Fruit fly (Drosophila melanogaster): ENCODE data around the gene P5CS.

DNA sequence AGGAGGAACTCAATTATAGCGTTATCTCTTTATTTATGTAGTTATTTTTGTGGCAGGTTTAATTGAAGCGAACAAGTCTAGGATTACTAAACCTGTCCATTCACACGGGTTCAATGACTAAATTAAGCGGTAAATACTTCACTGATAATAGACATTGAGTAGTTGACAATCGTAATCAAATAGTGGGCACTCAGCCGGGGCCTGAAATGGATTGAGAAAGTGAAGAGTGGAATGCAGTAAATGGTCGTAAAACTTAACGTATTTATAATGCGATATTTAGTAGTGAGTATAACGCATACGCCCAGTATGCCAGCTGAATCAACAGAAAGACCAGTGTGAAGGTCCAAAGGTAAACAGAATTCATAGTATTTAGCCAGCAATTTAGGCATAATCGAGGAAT, 35.6 kb upstream of the P5CS start:
- TF ChIP-seq psq (GFP tag; optimal IDR thresholded peaks at IDR 0.05) (no peak), Abd-B (GFP tag; optimal IDR thresholded peaks at IDR 0.05) (no peak), rgr (GFP tag; optimal IDR thresholded peaks at IDR 0.05) (no peak), ey (GFP tag; optimal IDR thresholded peaks at IDR 0.05) (no peak)
